Fruit fly (Drosophila melanogaster): ENCODE results near the gene CG17159.

The CG17159 gene

dm6 chrX:23071237-23071688, 21.2 kb downstream of the CG17159 start (continued):
- no peak for TF ChIP-seq D (optimal IDR thresholded peaks at IDR 0.05)
- peak; percentile 2 for TF ChIP-seq D (GFP tag; optimal IDR thresholded peaks at IDR 0.05)
- peak; percentile 52 for TF ChIP-seq CG11504 (tag; optimal IDR thresholded peaks at IDR 0.05)
- peak; percentile 22 for TF ChIP-seq CG12391 (tag; optimal IDR thresholded peaks at IDR 0.05)
- no peak for TF ChIP-seq fd3F (GFP tag; optimal IDR thresholded peaks at IDR 0.05)
- no peak for TF ChIP-seq CG14965 (GFP tag; optimal IDR thresholded peaks at IDR 0.05; ENCODE audit: borderline replicate concordance)
- peak; percentile 54; the same call in 2 of the 3 replicates for TF ChIP-seq CG17361 (GFP tag; IDR thresholded peaks at IDR 0.05)
- TF ChIP-seq hth (optimal IDR thresholded peaks at IDR 0.05): no peak
- no peak for TF ChIP-seq usp (GFP tag; optimal IDR thresholded peaks at IDR 0.05)
- TF ChIP-seq dimm (GFP tag; IDR thresholded peaks at IDR 0.05): no peak
- TF ChIP-seq Hsf (GFP tag; optimal IDR thresholded peaks at IDR 0.05): no peak
- TF ChIP-seq tll (GFP tag; optimal IDR thresholded peaks at IDR 0.05): no peak
- TF ChIP-seq ac (GFP tag; optimal IDR thresholded peaks at IDR 0.05): no peak
- TF ChIP-seq cato (GFP tag; optimal IDR thresholded peaks at IDR 0.05; ENCODE audit: borderline replicate concordance): no peak
- no peak for TF ChIP-seq pnt (GFP tag; optimal IDR thresholded peaks at IDR 0.05)
- TF ChIP-seq row (GFP tag; IDR thresholded peaks at IDR 0.05): peak; percentile 41
- TF ChIP-seq Aef1 (GFP tag; IDR thresholded peaks at IDR 0.05): no peak
- TF ChIP-seq unpg (GFP tag; optimal IDR thresholded peaks at IDR 0.05): no peak
- no peak for TF ChIP-seq dpn (GFP tag; optimal IDR thresholded peaks at IDR 0.05)
- no peak for TF ChIP-seq Hand (GFP tag; optimal IDR thresholded peaks at IDR 0.05)
- peak; percentile 44 for TF ChIP-seq gem (tag; optimal IDR thresholded peaks at IDR 0.05)
- TF ChIP-seq CG12299 (tag; optimal IDR thresholded peaks at IDR 0.05): no peak
- no peak for TF ChIP-seq CG18599 (GFP tag; optimal IDR thresholded peaks at IDR 0.05)
- no peak for TF ChIP-seq Max (GFP tag; optimal IDR thresholded peaks at IDR 0.05)
- no peak for TF ChIP-seq H15 (GFP tag; IDR thresholded peaks at IDR 0.05)
- TF ChIP-seq ind (GFP tag; optimal IDR thresholded peaks at IDR 0.05): no peak
- no peak for TF ChIP-seq CG15601 (tag; optimal IDR thresholded peaks at IDR 0.05)
- TF ChIP-seq chif (GFP tag; optimal IDR thresholded peaks at IDR 0.05): no peak
- TF ChIP-seq tio (GFP tag; optimal IDR thresholded peaks at IDR 0.05): no peak
- TF ChIP-seq CG4424 (GFP tag; optimal IDR thresholded peaks at IDR 0.05): peak; percentile 16
- no peak for TF ChIP-seq CG5245 (GFP tag; optimal IDR thresholded peaks at IDR 0.05)
- peak; percentile 34 for TF ChIP-seq Oli (tag; optimal IDR thresholded peaks at IDR 0.05)
- no peak for TF ChIP-seq CkIIα-i1 (GFP tag; IDR thresholded peaks at IDR 0.05)
- no peak for TF ChIP-seq CG1602 (GFP tag; optimal IDR thresholded peaks at IDR 0.05)
- TF ChIP-seq CG31441 (GFP tag; IDR thresholded peaks at IDR 0.05): peak; percentile 31; the same call in 1 of the 2 replicates
- TF ChIP-seq lmd (GFP tag; IDR thresholded peaks at IDR 0.05): no peak
- no peak for TF ChIP-seq peb (GFP tag; IDR thresholded peaks at IDR 0.05)
- TF ChIP-seq Scr (GFP tag; IDR thresholded peaks at IDR 0.05; ENCODE audit: partially characterized antibody): no peak
- peak; percentile 18 for TF ChIP-seq grau (tag; optimal IDR thresholded peaks at IDR 0.05)
- peak; percentile 21 for TF ChIP-seq CG18262 (tag; optimal IDR thresholded peaks at IDR 0.05)
- TF ChIP-seq corto (GFP tag; optimal IDR thresholded peaks at IDR 0.05): no peak
- peak; percentile 12 for TF ChIP-seq CG5180 (GFP tag; optimal IDR thresholded peaks at IDR 0.05)
- TF ChIP-seq eyg (GFP tag; optimal IDR thresholded peaks at IDR 0.05): no peak
- TF ChIP-seq lola (GFP tag; optimal IDR thresholded peaks at IDR 0.05): peak in 1 of 3 experiments; percentile 10
- no peak for TF ChIP-seq stwl (tag; optimal IDR thresholded peaks at IDR 0.05)
- TF ChIP-seq seq (GFP tag; IDR thresholded peaks at IDR 0.05): no peak
- TF ChIP-seq shn (GFP tag; optimal IDR thresholded peaks at IDR 0.05): no peak
- no peak for TF ChIP-seq gcm2 (GFP tag; optimal IDR thresholded peaks at IDR 0.05)
- peak; percentile 16 for TF ChIP-seq CG10209 (GFP tag; optimal IDR thresholded peaks at IDR 0.05)
- TF ChIP-seq sens-2 (GFP tag; IDR thresholded peaks at IDR 0.05): no peak
- TF ChIP-seq Ets65A (GFP tag): peak; percentile 25
